Worm (Caenorhabditis elegans) whole organism, L3 larva: ENCODE measurements around the gene K11E4.1.

Experiments
- ceh-9 ChIP-seq: sonication (generic microtip); optimal IDR thresholded peaks from 2 replicates; lab custom pipeline; 2018; ENCODE audit warnings: missing biosample characterization, missing genetic modification characterization
- nfya-1 ChIP-seq: sonication (generic microtip); optimal IDR thresholded peaks from 2 replicates; lab custom pipeline; 2017; ENCODE audit warnings: missing genetic modification characterization, mild to moderate bottlenecking, missing compliant biosample characterization, antibody characterized with exemption, moderate library complexity; ENCODE audit not compliant: insufficient read depth
- nhr-12 ChIP-seq: fragments of 150-350 bp; optimal IDR thresholded peaks from 2 replicates; lab custom pipeline; 2014; ENCODE audit warnings: missing biosample characterization, missing genetic modification characterization
- sea-2 ChIP-seq: fragments of 150-350 bp; sonication (generic microtip); optimal IDR thresholded peaks from 4 replicates; lab custom pipeline; 2014; ENCODE audit warnings: missing biosample characterization, missing genetic modification reagents, missing genetic modification characterization

ce11 chrX:13712992-13713391, 965 bp upstream of the K11E4.1 start:
- TF ChIP-seq ceh-9 (tag; lab: Kevin White, UChicago) (no peak), nhr-12 (tag; lab: Kevin White, UChicago) (no peak), sea-2 (GFP tag; lab: Kevin White, UChicago) (no peak), nfya-1 (tag; lab: Kevin White, UChicago) (no peak)
